Worm (Caenorhabditis elegans): Measurements from ENCODE around the gene arg-1.

ce11 chrX:1826166-1826565 is 39.5 kb downstream of the arg-1 start, which contains the start of gene C14E2.1:
- TF ChIP-seq aptf-3 (GFP tag; IDR thresholded peaks at IDR 0.05) (no peak), snpc-4 (GFP tag; optimal IDR thresholded peaks at IDR 0.05) (no peak), snpc-4 (tag; optimal IDR thresholded peaks at IDR 0.05) (no peak)
